Worm (Caenorhabditis elegans) whole organism, L2 larva: ENCODE results near the gene C54F6.18.

Experiments
- ZK546.5 ChIP-seq: sonication (generic microtip); optimal IDR thresholded peaks from 2 replicates; lab custom pipeline; 2017; ENCODE audit warnings: missing biosample characterization, missing genetic modification characterization
- ama-1 ChIP-seq: fragments of 150-350 bp; optimal IDR thresholded peaks from 2 replicates; lab custom pipeline; 2018; ENCODE audit warnings: inconsistent platforms
- ceh-82 ChIP-seq: fragments of 150-350 bp; optimal IDR thresholded peaks from 2 replicates; lab custom pipeline; 2014; ENCODE audit warnings: missing biosample characterization, missing genetic modification characterization
- dmd-4 ChIP-seq: sonication (generic microtip); optimal IDR thresholded peaks from 2 replicates; lab custom pipeline; 2017; ENCODE audit warnings: missing biosample characterization, missing genetic modification characterization
- lsy-2 ChIP-seq, 2 experiments: fragments of 150-350 bp in 1 of 2; sonication (generic microtip) in 1 of 2; optimal IDR thresholded peaks; 2 replicates each; lab custom pipeline; 2014 to 2017; ENCODE audit warnings: missing biosample characterization in 2 of 2, missing genetic modification characterization in 2 of 2
- nhr-11 ChIP-seq: fragments of 150-350 bp; optimal IDR thresholded peaks from 2 replicates; lab custom pipeline; 2014; ENCODE audit warnings: missing biosample characterization, missing genetic modification characterization
- nhr-12 ChIP-seq: fragments of 150-350 bp; optimal IDR thresholded peaks from 2 replicates; lab custom pipeline; 2014; ENCODE audit warnings: missing biosample characterization, missing genetic modification characterization
- snpc-4 ChIP-seq: fragments of 150-350 bp; optimal IDR thresholded peaks from 2 replicates; lab custom pipeline; 2014; ENCODE audit warnings: missing biosample characterization, missing genetic modification characterization

DNA sequence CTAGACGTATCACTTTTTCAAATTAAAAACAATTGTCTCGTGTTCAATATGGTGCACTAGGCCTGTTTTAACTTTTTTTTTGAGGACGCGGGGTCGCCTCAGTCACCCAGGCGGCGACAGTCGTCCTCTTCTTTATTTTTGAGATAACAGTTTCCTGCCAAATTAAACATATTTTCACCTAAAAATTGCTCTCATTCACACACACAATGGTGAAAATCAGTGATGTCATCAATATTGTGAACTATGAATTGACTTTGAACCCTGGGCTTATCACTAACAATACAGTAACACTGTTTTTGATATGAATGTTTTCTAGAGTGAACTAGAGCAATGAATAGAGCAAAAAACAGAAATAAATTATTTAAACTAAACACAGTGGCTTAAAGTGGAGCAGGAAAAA lies 4.5 kb upstream of the C54F6.18 start:
- TF ChIP-seq nhr-11 (tag; lab: Kevin White, UChicago) (no peak), lsy-2 (tag; optimal IDR thresholded peaks at IDR 0.05; lab: Kevin White, UChicago) (no peak), ama-1 (lab: Kevin White, UChicago) (no peak), ZK546.5 (tag; lab: Kevin White, UChicago) (no peak), ceh-82 (no peak), nhr-12 (no peak), snpc-4 (tag; lab: Kevin White, UChicago) (no peak), dmd-4 (tag; lab: Kevin White, UChicago) (no peak)
